Worm (Caenorhabditis elegans) whole organism, L4/young adult: ENCODE results near the gene K10D11.6.

ENCODE experiments used
- W03F9.2 ChIP-seq: fragments of 150-350 bp; optimal IDR thresholded peaks from 2 replicates; lab custom pipeline; 2014; ENCODE audit warnings: missing biosample characterization, missing genetic modification characterization
- dao-5 ChIP-seq: sonication (generic microtip); optimal IDR thresholded peaks from 2 replicates; lab custom pipeline; 2016; ENCODE audit warnings: missing genotype, missing genetic modification characterization, moderate library complexity, missing compliant biosample characterization
- him-1 ChIP-seq: sonication (generic microtip); optimal IDR thresholded peaks from 2 replicates; lab custom pipeline; 2016; ENCODE audit warnings: missing genotype, missing genetic modification reagents, missing genetic modification characterization, missing compliant biosample characterization

K10D11.6 gene

ce11 chrIV:12948470-12948869 lies 40.8 kb downstream of the K10D11.6 start, which contains the start of gene F55G11.10:
Gene F55G11.10 (plus strand): TSS chrIV:12948770.
- TF ChIP-seq him-1 = no peak
- TF ChIP-seq W03F9.2 (tag; lab: Kevin White, UChicago) = no peak
- TF ChIP-seq dao-5 (tag; lab: Kevin White, UChicago) = no peak

DNA sequence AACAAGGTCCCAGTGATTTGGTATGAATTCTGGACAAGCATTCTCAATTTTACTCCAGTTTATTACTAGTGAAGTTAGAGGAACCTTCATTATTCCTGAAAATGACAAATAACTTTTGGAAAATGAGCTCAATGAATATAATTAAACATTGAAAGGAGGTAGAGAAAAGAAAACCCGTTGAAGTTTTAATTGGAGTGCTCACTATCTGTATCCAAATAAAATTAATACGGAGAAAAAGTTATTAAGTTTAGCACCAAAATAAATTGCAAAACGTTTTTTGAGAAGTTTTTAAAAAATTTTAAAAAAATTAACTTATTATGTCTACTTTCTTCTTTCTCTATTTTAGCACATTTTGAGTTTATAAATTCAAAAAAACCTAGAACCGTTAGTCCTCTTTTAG lies 42.8 kb downstream of the K10D11.6 start, which contains the start of gene F55G11.1:
F55G11.1 (minus strand) TSS at position 101 of the 400 bp plus-strand sequence.
- TF ChIP-seq him-1 = no peak
- TF ChIP-seq W03F9.2 (tag; lab: Kevin White, UChicago) = no peak
- no peak for TF ChIP-seq dao-5 (tag; lab: Kevin White, UChicago)

DNA sequence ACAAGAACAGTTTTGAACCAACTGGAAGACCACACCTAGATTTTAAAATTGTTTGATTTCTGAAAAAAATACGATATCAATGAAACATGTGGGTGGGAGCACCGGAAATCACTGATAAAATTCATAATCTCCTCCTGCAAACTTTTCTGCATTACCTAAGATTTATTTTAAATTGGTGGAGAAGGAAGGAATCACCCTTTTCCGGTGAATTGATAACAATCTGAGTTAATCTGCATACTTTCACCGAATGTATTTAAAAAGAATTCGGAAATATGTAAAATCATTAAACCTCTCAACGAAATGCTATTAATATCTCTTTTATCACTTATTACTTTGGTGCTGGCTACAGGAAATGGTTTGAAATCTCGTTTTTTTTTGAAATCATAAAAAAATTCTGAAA lies 46.6 kb downstream of the K10D11.6 start, which contains the start of gene dct-19:
dct-19 (plus strand) TSS at position 301 of the 400 bp plus-strand sequence.
- TF ChIP-seq W03F9.2 (tag; lab: Kevin White, UChicago) = no peak
- TF ChIP-seq dao-5 (tag; lab: Kevin White, UChicago) = no peak
- no peak for TF ChIP-seq him-1

- TF ChIP-seq him-1 (no peak), W03F9.2 (tag; lab: Kevin White, UChicago) (no peak), dao-5 (tag; lab: Kevin White, UChicago) (no peak)
Measured at ce11 chrIV:12941254-12941653, 48.0 kb downstream of the K10D11.6 start, which contains the start of gene dod-24. Gene dod-24 (minus strand): TSS chrIV:12941354.
